Worm (Caenorhabditis elegans) whole organism, mixed stage, embryonic: ENCODE measurements around the gene F16G10.11.

Experiments used
- nhr-12 ChIP-seq: fragments of 150-350 bp; optimal IDR thresholded peaks from 2 replicates; lab custom pipeline; 2014; ENCODE audit warnings: missing biosample characterization, missing genetic modification characterization
- pha-4 ChIP-seq: fragments of 150-350 bp; optimal IDR thresholded peaks from 2 replicates; lab custom pipeline; 2018; ENCODE audit warnings: missing biosample characterization, missing genetic modification reagents, missing genetic modification characterization
- snpc-4 ChIP-seq: fragments of 150-350 bp; optimal IDR thresholded peaks from 2 replicates; lab custom pipeline; 2014; ENCODE audit warnings: missing biosample characterization, missing genetic modification characterization
- ztf-11 ChIP-seq: fragments of 150-350 bp; optimal IDR thresholded peaks from 2 replicates; lab custom pipeline; 2014; ENCODE audit warnings: missing biosample characterization, missing genetic modification characterization

- no peak for TF ChIP-seq nhr-12 (tag; lab: Kevin White, UChicago)
- TF ChIP-seq pha-4 (tag; lab: Kevin White, UChicago) = no peak
- no peak for TF ChIP-seq ztf-11
- no peak for TF ChIP-seq snpc-4 (tag; lab: Kevin White, UChicago)
Observed at ce11 chrII:2374973-2375372, 18.7 kb downstream of the F16G10.11 start, which contains the start of gene F16G10.2.
